Worm (Caenorhabditis elegans) whole organism, mixed stage, embryonic: ENCODE results near the gene rpl-34.

Experiments
- blmp-1 ChIP-seq: fragments of 150-350 bp; optimal IDR thresholded peaks from 2 replicates; lab custom pipeline; 2014; ENCODE audit warnings: missing biosample characterization, missing genetic modification characterization
- ceh-43 ChIP-seq: fragments of 200-800 bp; sonication (Bioruptor generic); optimal IDR thresholded peaks from 2 replicates; lab custom pipeline; 2018; ENCODE audit warnings: mild to moderate bottlenecking, missing genetic modification characterization, moderate library complexity, missing compliant biosample characterization
- cnd-1 ChIP-seq: fragments of 200-800 bp; sonication (Bioruptor generic); optimal IDR thresholded peaks from 2 replicates; lab custom pipeline; 2018; ENCODE audit warnings: mild to moderate bottlenecking, missing genetic modification characterization, missing compliant biosample characterization
- lin-13 ChIP-seq: fragments of 150-350 bp; optimal IDR thresholded peaks from 2 replicates; lab custom pipeline; 2014; ENCODE audit warnings: missing biosample characterization, missing genetic modification characterization
- lsy-2 ChIP-seq: fragments of 150-350 bp; optimal IDR thresholded peaks from 2 replicates; lab custom pipeline; 2014; ENCODE audit warnings: missing biosample characterization, missing genetic modification characterization
- sptf-1 ChIP-seq: sonication (generic microtip); optimal IDR thresholded peaks from 2 replicates; lab custom pipeline; 2017; ENCODE audit warnings: mild to moderate bottlenecking, missing genetic modification characterization, moderate library complexity, missing compliant biosample characterization
- unc-62 ChIP-seq: fragments of 150-350 bp; optimal IDR thresholded peaks from 2 replicates; lab custom pipeline; 2014; ENCODE audit warnings: missing biosample characterization, missing genetic modification reagents, missing genetic modification characterization
- ztf-11 ChIP-seq: fragments of 150-350 bp; optimal IDR thresholded peaks from 2 replicates; lab custom pipeline; 2014; ENCODE audit warnings: missing biosample characterization, missing genetic modification characterization

DNA sequence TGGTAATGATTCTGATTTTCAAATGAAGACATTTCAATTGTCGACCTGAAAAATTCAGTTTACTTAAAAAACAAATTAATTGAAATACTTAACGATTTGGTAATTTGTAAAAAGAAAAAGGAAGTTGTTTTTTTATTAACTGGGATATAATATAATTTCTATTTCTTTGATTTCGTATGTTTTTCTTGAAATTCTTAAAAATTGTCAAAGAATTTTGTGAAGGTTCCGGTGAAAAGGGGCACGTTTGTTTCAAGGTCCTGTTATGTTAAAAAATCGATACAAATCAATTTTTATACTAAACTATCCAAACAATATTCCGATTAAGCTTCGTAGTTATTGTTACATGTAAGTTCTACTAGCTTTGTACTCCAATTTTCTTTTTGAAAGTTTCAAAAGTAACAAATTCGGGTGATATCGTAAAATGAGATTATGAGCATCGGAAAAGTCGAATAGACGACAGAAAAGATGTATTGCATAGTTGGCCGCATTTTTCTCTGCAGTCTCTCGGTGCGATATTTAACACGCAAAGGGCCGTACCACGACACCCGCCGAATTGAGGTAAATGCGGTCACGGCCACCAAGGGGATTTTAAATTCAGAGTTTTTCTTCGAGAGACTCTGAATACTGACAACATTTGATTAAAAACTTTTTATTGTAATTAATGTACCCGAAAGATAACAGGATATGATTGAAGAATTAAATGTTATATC is 9.5 kb upstream of the rpl-34 start, which contains the start of gene Y39C12A.9:
- TF ChIP-seq lsy-2 (no peak), lin-13 (tag; lab: Kevin White, UChicago) (no peak), ztf-11 (no peak), ceh-43 (no peak), unc-62 (GFP tag; lab: Kevin White, UChicago) (no peak), blmp-1 (no peak), sptf-1 (no peak), cnd-1 (no peak)
